Fruit fly (Drosophila melanogaster) whole organism, embryonic: ENCODE data around the gene Pcyt1.

Source experiments
- Asciz ChIP-seq: fragments of 200-800 bp; sonication (Bioruptor generic); optimal IDR thresholded peaks from 2 replicates; lab custom pipeline; 2017; ENCODE audit warnings: missing biosample characterization, mild to moderate bottlenecking, missing genetic modification characterization, missing genetic modification reagents
- CG12104 ChIP-seq: fragments of 200-800 bp; sonication (Bioruptor generic); optimal IDR thresholded peaks from 3 replicates; lab custom pipeline; 2016; ENCODE audit warnings: missing biosample characterization, missing genetic modification characterization
- CG1233 ChIP-seq: fragments of 200-800 bp; sonication (Bioruptor generic); optimal IDR thresholded peaks from 4 replicates; lab custom pipeline; 2018; ENCODE audit warnings: missing biosample characterization, mild to moderate bottlenecking, missing genetic modification characterization
- CG13287 ChIP-seq: fragments of 200-800 bp; sonication (Bioruptor generic); IDR thresholded peaks from 2 replicates; pipeline ENCODE4 v1.3.6; 2022; ENCODE audit warnings: missing biosample characterization, missing genetic modification characterization; ENCODE audit not compliant: partially characterized antibody
- CG16779 ChIP-seq: fragments of 200-800 bp; sonication (Bioruptor generic); IDR thresholded peaks from 2 replicates; pipeline ENCODE4 v1.3.6; 2022; ENCODE audit warnings: missing biosample characterization, missing genetic modification characterization
- CG16815 ChIP-seq: fragments of 200-800 bp; sonication (Bioruptor generic); optimal IDR thresholded peaks from 3 replicates; lab custom pipeline; 2017; ENCODE audit warnings: missing biosample characterization, mild to moderate bottlenecking, missing genetic modification characterization
- CG17328 ChIP-seq: fragments of 200-800 bp; sonication (Bioruptor generic); IDR thresholded peaks from 2 replicates; pipeline ENCODE4 v1.3.6; 2022; ENCODE audit warnings: missing biosample characterization, missing genetic modification characterization
- CG17385 ChIP-seq: fragments of 200-800 bp; sonication (Bioruptor generic); optimal IDR thresholded peaks from 3 replicates; lab custom pipeline; 2018; ENCODE audit warnings: missing biosample characterization, mild to moderate bottlenecking, missing genetic modification characterization
- CG17802 ChIP-seq: fragments of 200-800 bp; sonication (Bioruptor generic); optimal IDR thresholded peaks from 2 replicates; lab custom pipeline; 2018; ENCODE audit warnings: missing biosample characterization, mild to moderate bottlenecking, missing genetic modification characterization, moderate library complexity
- CG17829 ChIP-seq: fragments of 200-800 bp; optimal IDR thresholded peaks from 2 replicates; lab custom pipeline; 2019; ENCODE audit warnings: missing biosample characterization, mild to moderate bottlenecking, missing genetic modification characterization, moderate library complexity
- CG18619 ChIP-seq: fragments of 200-800 bp; sonication (Bioruptor generic); optimal IDR thresholded peaks from 3 replicates; lab custom pipeline; 2017; ENCODE audit warnings: missing biosample characterization, mild to moderate bottlenecking, missing genetic modification characterization
- CG2120 ChIP-seq: fragments of 200-800 bp; sonication (Bioruptor generic); optimal IDR thresholded peaks from 3 replicates; lab custom pipeline; 2016; ENCODE audit warnings: missing biosample characterization, missing genetic modification characterization
- CG32772 ChIP-seq: fragments of 200-800 bp; sonication (Bioruptor generic); IDR thresholded peaks from 2 replicates; pipeline ENCODE4 v1.3.6; 2022; ENCODE audit warnings: missing biosample characterization, missing genetic modification characterization
- CG33557 ChIP-seq: fragments of 200-800 bp; sonication (Bioruptor generic); optimal IDR thresholded peaks from 2 replicates; lab custom pipeline; 2019; ENCODE audit warnings: missing biosample characterization, mild to moderate bottlenecking, missing genetic modification characterization, moderate library complexity
- CG6689 ChIP-seq: fragments of 200-800 bp; sonication (Bioruptor generic); IDR thresholded peaks from 2 replicates; pipeline ENCODE4 v1.3.6; 2022; ENCODE audit warnings: missing biosample characterization, missing genetic modification characterization
- CG6791 ChIP-seq: fragments of 200-800 bp; sonication (Bioruptor generic); IDR thresholded peaks from 3 replicates; pipeline ENCODE4 v1.3.6; 2022; ENCODE audit warnings: missing biosample characterization, missing genetic modification characterization; ENCODE audit not compliant: partially characterized antibody
- CG7372 ChIP-seq: fragments of 200-800 bp; sonication (Bioruptor generic); IDR thresholded peaks from 2 replicates; pipeline ENCODE4 v1.3.6; 2022; ENCODE audit warnings: missing biosample characterization, missing genetic modification characterization
- CG9817 ChIP-seq: fragments of 200-800 bp; sonication (Bioruptor generic); optimal IDR thresholded peaks from 2 replicates; lab custom pipeline; 2018; ENCODE audit warnings: missing biosample characterization, mild to moderate bottlenecking, missing genetic modification characterization, moderate library complexity
- Chrac-16 ChIP-seq: fragments of 200-800 bp; sonication (Bioruptor generic); optimal IDR thresholded peaks from 3 replicates; lab custom pipeline; 2016; ENCODE audit warnings: missing biosample characterization, missing genetic modification characterization
- HHEX ChIP-seq: fragments of 200-800 bp; sonication (Bioruptor generic); optimal IDR thresholded peaks from 3 replicates; lab custom pipeline; 2017; ENCODE audit warnings: missing biosample characterization, mild to moderate bottlenecking, missing genetic modification characterization, missing genetic modification reagents
- HLH3B ChIP-seq: fragments of 200-800 bp; sonication (Bioruptor generic); IDR thresholded peaks from 2 replicates; pipeline ENCODE4 v1.3.6; 2022; ENCODE audit warnings: missing biosample characterization, missing genetic modification characterization
- MESR4 ChIP-seq: fragments of 200-800 bp; sonication (Bioruptor generic); optimal IDR thresholded peaks from 2 replicates; lab custom pipeline; 2018; ENCODE audit warnings: missing biosample characterization, mild to moderate bottlenecking, missing genetic modification characterization, moderate library complexity
- Mad ChIP-seq: fragments of 200-800 bp; sonication (Bioruptor generic); optimal IDR thresholded peaks from 2 replicates; lab custom pipeline; 2016; ENCODE audit warnings: missing biosample characterization, missing genetic modification characterization
- Med ChIP-seq: fragments of 200-800 bp; sonication (Bioruptor generic); peaks from one replicate; lab custom pipeline; 2016; ENCODE audit warnings: missing biosample characterization, missing genetic modification characterization, mild to moderate bottlenecking, inconsistent platforms, moderate library complexity
- Mrtf ChIP-seq: fragments of 200-800 bp; sonication (Bioruptor generic); IDR thresholded peaks from 3 replicates; pipeline ENCODE4 v1.3.6; 2022; ENCODE audit warnings: missing biosample characterization, missing genetic modification characterization
- NC2α ChIP-seq: fragments of 200-800 bp; sonication (Bioruptor generic); optimal IDR thresholded peaks from 2 replicates; lab custom pipeline; 2016; ENCODE audit warnings: missing biosample characterization, missing genetic modification characterization
- Ravus ChIP-seq: fragments of 200-800 bp; sonication (Bioruptor generic); IDR thresholded peaks from 2 replicates; pipeline ENCODE4 v1.3.6; 2022; ENCODE audit warnings: missing biosample characterization, missing genetic modification characterization
- Spps ChIP-seq: fragments of 200-800 bp; sonication (Bioruptor generic); optimal IDR thresholded peaks from 2 replicates; lab custom pipeline; 2018; ENCODE audit warnings: missing biosample characterization, mild to moderate bottlenecking, missing genetic modification characterization
- ac ChIP-seq: fragments of 200-800 bp; sonication (Bioruptor generic); optimal IDR thresholded peaks from 3 replicates; lab custom pipeline; 2017; ENCODE audit warnings: missing biosample characterization, mild to moderate bottlenecking, missing genetic modification characterization
- crp ChIP-seq, 2 experiments: fragments of 200-800 bp; sonication (Bioruptor generic); optimal IDR thresholded peaks; 2 replicates in 1 of 2; 3 replicates in 1 of 2; lab custom pipeline; 2017; ENCODE audit warnings: missing biosample characterization in 2 of 2, missing genetic modification characterization in 2 of 2, mild to moderate bottlenecking in 1 of 2, moderate library complexity in 1 of 2
- dan ChIP-seq: fragments of 200-800 bp; sonication (Bioruptor generic); IDR thresholded peaks from 2 replicates; pipeline ENCODE4 v1.3.6; 2022; ENCODE audit warnings: missing biosample characterization, missing genetic modification characterization
- disco-r ChIP-seq: fragments of 200-800 bp; sonication (Bioruptor generic); optimal IDR thresholded peaks from 2 replicates; lab custom pipeline; 2016; ENCODE audit warnings: missing biosample characterization, missing genetic modification characterization
- dm ChIP-seq: fragments of 200-800 bp; sonication (Bioruptor generic); optimal IDR thresholded peaks from 3 replicates; lab custom pipeline; 2016; ENCODE audit warnings: missing biosample characterization, missing genetic modification characterization
- dmrt11E ChIP-seq: fragments of 200-800 bp; sonication (Bioruptor generic); optimal IDR thresholded peaks from 3 replicates; lab custom pipeline; 2018; ENCODE audit warnings: missing biosample characterization, mild to moderate bottlenecking, missing genetic modification characterization, moderate library complexity
- dpn ChIP-seq, 2 experiments: fragments of 200-800 bp; sonication (Bioruptor generic); optimal IDR thresholded peaks; 3 replicates each; lab custom pipeline; 2016; ENCODE audit warnings: missing biosample characterization in 2 of 2, missing genetic modification characterization in 2 of 2
- ems ChIP-seq: fragments of 200-800 bp; sonication (Bioruptor generic); optimal IDR thresholded peaks from 3 replicates; lab custom pipeline; 2016; ENCODE audit warnings: missing biosample characterization, missing genetic modification characterization
- gcm ChIP-seq: fragments of 200-800 bp; sonication (Bioruptor generic); optimal IDR thresholded peaks from 2 replicates; lab custom pipeline; 2019; ENCODE audit warnings: missing biosample characterization, mild to moderate bottlenecking, missing genetic modification characterization, moderate library complexity
- ken ChIP-seq: fragments of 200-800 bp; sonication (Bioruptor generic); IDR thresholded peaks from 3 replicates; pipeline ENCODE4 v1.3.6; 2022; ENCODE audit warnings: missing biosample characterization, missing genetic modification characterization
- klu ChIP-seq: fragments of 200-800 bp; sonication (Bioruptor generic); IDR thresholded peaks from 2 replicates; pipeline ENCODE4 v1.3.6; 2022; ENCODE audit warnings: missing biosample characterization, missing genetic modification characterization
- lola ChIP-seq, 3 experiments: fragments of >200 bp in 2 of 3; fragments of 200-800 bp in 1 of 3; sonication (Bioruptor generic) in 1 of 3; optimal IDR thresholded peaks; 2 replicates each; lab custom pipeline; 2017 to 2019; ENCODE audit warnings: missing biosample characterization in 3 of 3, missing genetic modification characterization in 3 of 3, mild to moderate bottlenecking in 1 of 3, moderate library complexity in 1 of 3
- scrt ChIP-seq: fragments of 200-800 bp; sonication (Bioruptor generic); optimal IDR thresholded peaks from 2 replicates; lab custom pipeline; 2018; ENCODE audit warnings: missing biosample characterization, mild to moderate bottlenecking, missing genetic modification characterization, moderate library complexity
- sim ChIP-seq: fragments of 200-800 bp; sonication (Bioruptor generic); IDR thresholded peaks from 2 replicates; pipeline ENCODE4 v1.3.6; 2022; ENCODE audit warnings: missing biosample characterization, missing genetic modification characterization
- zen ChIP-seq: fragments of 200-800 bp; sonication (Bioruptor generic); optimal IDR thresholded peaks from 3 replicates; lab custom pipeline; 2018; ENCODE audit warnings: missing biosample characterization, mild to moderate bottlenecking, missing genetic modification characterization, moderate library complexity

Gene Pcyt1

DNA sequence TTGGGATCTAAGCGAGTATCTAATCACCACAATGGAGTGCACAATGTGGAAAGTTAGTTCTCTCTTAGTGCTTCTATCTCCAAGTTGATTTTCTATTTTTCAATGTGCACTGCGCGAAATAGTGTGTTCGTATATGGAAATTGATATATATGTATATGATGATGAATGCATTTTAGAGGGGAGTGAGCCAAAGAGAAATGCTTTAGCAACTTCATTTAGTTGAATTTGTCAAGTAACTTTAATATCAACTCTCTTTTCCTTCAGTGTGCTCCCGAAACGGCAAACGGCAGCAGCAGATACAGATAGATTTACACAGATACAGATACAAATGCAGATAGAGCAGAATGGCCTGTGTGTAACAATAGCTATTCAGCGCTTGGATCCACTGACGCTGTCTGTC lies 38.1 kb downstream of the Pcyt1 start (continued):
- TF ChIP-seq crp (GFP tag; optimal IDR thresholded peaks at IDR 0.05; lab: Kevin White, UChicago) (no peak), Chrac-16 (peak; percentile 71), CG16815 (GFP tag; lab: Kevin White, UChicago) (peak; percentile 47), CG33557 (no peak), zen (tag; lab: Kevin White, UChicago) (no peak), Asciz (peak; percentile 68), ac (peak; percentile 0), CG6689 (peak; percentile 75), NC2α (GFP tag; lab: Kevin White, UChicago) (peak; percentile 44), scrt (GFP tag; lab: Kevin White, UChicago) (no peak), CG17829 (peak; percentile 79), CG17328 (peak; percentile 78), dm (GFP tag; lab: Kevin White, UChicago) (no peak), CG1233 (GFP tag; lab: Kevin White, UChicago) (peak; percentile 53), CG16779 (GFP tag; lab: Robert Waterston, UW) (no peak), CG13287 (GFP tag; lab: Robert Waterston, UW) (no peak), ken (GFP tag; lab: Robert Waterston, UW) (peak; percentile 64; the same call in 2 of the 3 replicates), Med (GFP tag; lab: Kevin White, UChicago) (peak; percentile 93), CG17802 (tag; lab: Kevin White, UChicago) (peak; percentile 22), ems (peak; percentile 57), dmrt11E (tag; lab: Kevin White, UChicago) (peak; percentile 72), sim (GFP tag; lab: Robert Waterston, UW) (peak; percentile 70; the same call in 1 of the 2 replicates), CG12104 (GFP tag; lab: Kevin White, UChicago) (no peak), MESR4 (GFP tag; lab: Kevin White, UChicago) (no peak), CG2120 (GFP tag; lab: Kevin White, UChicago) (peak; percentile 56), CG32772 (GFP tag; lab: Robert Waterston, UW) (peak; percentile 65), dpn (GFP tag; optimal IDR thresholded peaks at IDR 0.05; lab: Kevin White, UChicago) (peak in 1 of 2 experiments; percentile 71), Mad (GFP tag; lab: Kevin White, UChicago) (peak; percentile 39), dan (GFP tag; lab: Robert Waterston, UW) (0 out of 2 replicates have a peak, but pooled peaks have one; percentile 24), Ravus (no peak), Spps (tag; lab: Kevin White, UChicago) (peak; percentile 0), HLH3B (GFP tag; lab: Robert Waterston, UW) (no peak), HHEX (GFP tag; lab: Kevin White, UChicago) (no peak), disco-r (GFP tag; lab: Kevin White, UChicago) (no peak), klu (GFP tag; lab: Robert Waterston, UW) (0 out of 2 replicates have a peak, but pooled peaks have one; percentile 10), CG9817 (tag; lab: Kevin White, UChicago) (peak; percentile 39), CG6791 (no peak), CG7372 (GFP tag; lab: Robert Waterston, UW) (no peak), Mrtf (GFP tag; lab: Robert Waterston, UW) (0 out of 3 replicates have a peak, but pooled peaks have one; percentile 56), gcm (GFP tag; lab: Kevin White, UChicago) (peak; percentile 24), lola (GFP tag; optimal IDR thresholded peaks at IDR 0.05; lab: Kevin White, UChicago) (peak in 1 of 3 experiments; percentile 59), CG17385 (GFP tag; lab: Kevin White, UChicago) (peak; percentile 45), CG18619 (GFP tag; lab: Kevin White, UChicago) (peak; percentile 38)
